Fruit fly (Drosophila melanogaster) whole organism, adult: ENCODE results near the gene CG18508.

ENCODE experiments used
- CG11617 ChIP-seq: fragments of 200-800 bp; sonication (Bioruptor generic); optimal IDR thresholded peaks from 2 replicates; lab custom pipeline; 2017; ENCODE audit warnings: mild to moderate bottlenecking, missing biosample characterization, missing genetic modification reagents, missing genetic modification characterization
- CG12768 ChIP-seq: fragments of 200-800 bp; sonication (Bioruptor generic); optimal IDR thresholded peaks from 2 replicates; lab custom pipeline; 2017; ENCODE audit warnings: missing biosample characterization, missing genetic modification characterization, mild to moderate bottlenecking, moderate library complexity, missing genetic modification reagents
- CG14711 ChIP-seq: fragments of 200-800 bp; sonication (Bioruptor generic); optimal IDR thresholded peaks from 2 replicates; lab custom pipeline; 2018; ENCODE audit warnings: missing biosample characterization, mild to moderate bottlenecking, missing genetic modification characterization, moderate library complexity
- CG1620 ChIP-seq: fragments of 200-800 bp; sonication (Bioruptor generic); optimal IDR thresholded peaks from 2 replicates; lab custom pipeline; 2016; ENCODE audit warnings: missing biosample characterization, missing genetic modification characterization
- CG33017 ChIP-seq: fragments of 200-800 bp; sonication (Bioruptor generic); optimal IDR thresholded peaks from 2 replicates; lab custom pipeline; 2018; ENCODE audit warnings: missing biosample characterization, mild to moderate bottlenecking, missing genetic modification characterization, moderate library complexity
- CG5204 ChIP-seq: fragments of 200-800 bp; sonication (Bioruptor generic); optimal IDR thresholded peaks from 2 replicates; lab custom pipeline; 2016; ENCODE audit warnings: missing biosample characterization, missing genetic modification characterization
- CG7045 ChIP-seq: fragments of 200-800 bp; sonication (Bioruptor generic); optimal IDR thresholded peaks from 2 replicates; lab custom pipeline; 2017; ENCODE audit warnings: missing biosample characterization, mild to moderate bottlenecking, missing genetic modification characterization
- CG7101 ChIP-seq: fragments of 200-800 bp; sonication (Bioruptor generic); optimal IDR thresholded peaks from 2 replicates; lab custom pipeline; 2018; ENCODE audit warnings: missing biosample characterization, mild to moderate bottlenecking, missing genetic modification characterization, moderate library complexity
- Crg-1 ChIP-seq: fragments of 200-800 bp; sonication (Bioruptor generic); optimal IDR thresholded peaks from 2 replicates; lab custom pipeline; 2016; ENCODE audit warnings: missing biosample characterization, missing genetic modification characterization
- Hr96 ChIP-seq: fragments of 200-800 bp; sonication (Bioruptor generic); optimal IDR thresholded peaks from 2 replicates; lab custom pipeline; 2016; ENCODE audit warnings: missing biosample characterization, missing genetic modification characterization
- Mnt ChIP-seq: fragments of 200-800 bp; sonication (Bioruptor generic); optimal IDR thresholded peaks from 2 replicates; lab custom pipeline; 2016; ENCODE audit warnings: missing biosample characterization, mild to moderate bottlenecking, missing genetic modification characterization
- bab1 ChIP-seq: fragments of 200-800 bp; sonication (Bioruptor generic); optimal IDR thresholded peaks from 3 replicates; lab custom pipeline; 2019; ENCODE audit warnings: missing biosample characterization, mild to moderate bottlenecking, missing genetic modification characterization, moderate library complexity
- cic ChIP-seq: fragments of 200-800 bp; sonication (Bioruptor generic); optimal IDR thresholded peaks from 2 replicates; lab custom pipeline; 2017; ENCODE audit warnings: missing biosample characterization, mild to moderate bottlenecking, missing genetic modification characterization, moderate library complexity
- cnc ChIP-seq, 2 experiments: fragments of >200 bp; optimal IDR thresholded peaks; 2 replicates each; lab custom pipeline; 2017
- kay ChIP-seq: fragments of 200-800 bp; sonication (Bioruptor generic); peaks from one replicate; lab custom pipeline; 2016; ENCODE audit warnings: missing biosample characterization, missing genetic modification characterization, borderline replicate concordance
- ovo ChIP-seq: fragments of 200-800 bp; sonication (Bioruptor generic); optimal IDR thresholded peaks from 2 replicates; lab custom pipeline; 2016; ENCODE audit warnings: missing biosample characterization, missing genetic modification characterization
- pad ChIP-seq: fragments of 200-800 bp; sonication (Bioruptor generic); optimal IDR thresholded peaks from 3 replicates; lab custom pipeline; 2017; ENCODE audit warnings: missing biosample characterization, missing genetic modification characterization, mild to moderate bottlenecking, moderate library complexity, missing genetic modification reagents
- tj ChIP-seq: fragments of 200-800 bp; sonication (Bioruptor generic); optimal IDR thresholded peaks from 3 replicates; lab custom pipeline; 2017; ENCODE audit warnings: missing biosample characterization, mild to moderate bottlenecking, missing genetic modification characterization, moderate library complexity

CG18508 gene

dm6 chrX:3187593-3187992, 14.7 kb upstream of the CG18508 start:
- no peak for TF ChIP-seq cic
- TF ChIP-seq tj (GFP tag; lab: Kevin White, UChicago), result peak; percentile 8
- no peak for TF ChIP-seq CG7045 (GFP tag; lab: Kevin White, UChicago)

- TF ChIP-seq cnc (optimal IDR thresholded peaks at IDR 0.05; lab: Kevin White, UChicago) (no peak), cic (peak; percentile 15), CG7101 (tag; lab: Kevin White, UChicago) (peak; percentile 5), Mnt (GFP tag; lab: Kevin White, UChicago) (no peak), CG33017 (tag; lab: Kevin White, UChicago) (no peak), CG12768 (GFP tag; lab: Kevin White, UChicago) (no peak), CG1620 (no peak), pad (GFP tag; lab: Kevin White, UChicago) (no peak)
Measured at dm6 chrX:3186550-3186949, 13.6 kb upstream of the CG18508 start.

- TF ChIP-seq pad (GFP tag; lab: Kevin White, UChicago), result peak; percentile 11
- no peak for TF ChIP-seq CG11617 (GFP tag; lab: Kevin White, UChicago)
- peak; percentile 93 for TF ChIP-seq ovo (GFP tag; lab: Kevin White, UChicago)
Measured at dm6 chrX:3176193-3176592, 3.3 kb upstream of the CG18508 start, which contains the start of gene dnc. TSS of gene dnc (plus strand) at chrX:3176440.

DNA sequence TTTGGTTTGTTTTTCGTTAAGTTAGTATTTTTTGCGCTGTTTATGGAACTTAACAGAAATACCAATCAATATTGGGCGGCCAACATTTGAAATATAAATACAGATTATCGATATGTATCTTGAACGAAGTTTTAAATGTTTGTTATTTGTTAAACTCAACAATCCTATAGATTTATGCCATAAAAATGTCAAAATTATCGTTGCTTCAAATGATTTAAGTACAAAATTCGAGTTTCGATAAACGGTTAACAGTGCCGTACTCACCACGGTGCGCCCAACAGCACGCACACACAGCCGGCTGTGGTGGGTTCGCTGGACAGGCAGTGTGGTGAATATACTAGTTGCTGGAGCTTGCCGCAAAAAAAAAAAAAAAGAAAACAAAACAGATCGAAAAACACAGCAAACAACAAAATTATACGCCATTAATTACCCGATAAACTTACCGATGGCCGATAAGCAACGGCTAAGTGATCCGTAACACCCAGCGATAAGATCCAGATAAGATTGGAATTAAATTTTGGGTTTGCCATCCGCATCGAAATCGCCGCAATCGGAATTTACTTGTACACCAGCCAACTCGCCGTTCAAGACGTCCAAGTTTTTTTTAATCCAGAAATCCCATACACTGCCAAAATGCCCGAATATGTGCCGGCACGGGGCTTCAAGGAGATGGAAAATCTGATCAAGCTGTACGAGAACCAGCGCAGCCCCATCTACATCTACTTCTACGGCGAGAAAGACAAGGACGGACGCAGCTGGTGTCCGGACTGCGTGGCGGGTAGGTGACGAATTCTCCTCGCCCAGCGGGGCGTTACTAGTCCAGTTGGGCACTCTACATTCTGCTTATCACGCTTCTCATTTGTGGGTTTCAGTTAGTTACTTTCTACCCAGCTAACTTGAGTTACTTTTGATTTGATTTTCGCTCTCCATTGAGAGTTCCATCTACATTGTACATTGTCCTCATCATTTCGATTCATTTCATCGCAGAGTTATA, 2.2 kb upstream of the CG18508 start, which contains the start of gene CG3939:
Gene CG3939, plus strand, starts transcription at position 138 of the 994 bp plus-strand sequence.
- no peak for TF ChIP-seq Mnt (GFP tag; lab: Kevin White, UChicago)
- no peak for TF ChIP-seq CG11617 (GFP tag; lab: Kevin White, UChicago)
- TF ChIP-seq ovo (GFP tag; lab: Kevin White, UChicago), result no peak
- TF ChIP-seq CG5204 (GFP tag; lab: Kevin White, UChicago), result no peak
- TF ChIP-seq CG33017 (tag; lab: Kevin White, UChicago), result no peak

- TF ChIP-seq CG14711 (no peak), tj (GFP tag; lab: Kevin White, UChicago) (peak; percentile 44)
Measured at dm6 chrX:3174374-3174773, 1.4 kb upstream of the CG18508 start, which contains the start of gene Fcp3C. TSS of gene Fcp3C (minus strand) at chrX:3174474.

dm6 chrX:3172217-3172616, 723 bp downstream of the CG18508 start:
- TF ChIP-seq CG11617 (GFP tag; lab: Kevin White, UChicago) (no peak), CG1620 (no peak), CG12768 (GFP tag; lab: Kevin White, UChicago) (no peak), bab1 (GFP tag; lab: Kevin White, UChicago) (no peak), CG14711 (no peak), cnc (optimal IDR thresholded peaks at IDR 0.05; lab: Kevin White, UChicago) (no peak), ovo (GFP tag; lab: Kevin White, UChicago) (no peak), CG7045 (GFP tag; lab: Kevin White, UChicago) (no peak)

dm6 chrX:3162405-3163256, 10.3 kb downstream of the CG18508 start:
- TF ChIP-seq CG5204 (GFP tag; lab: Kevin White, UChicago) (peak; percentile 19), Hr96 (peak; percentile 44), tj (GFP tag; lab: Kevin White, UChicago) (peak; percentile 51), Mnt (GFP tag; lab: Kevin White, UChicago) (peak; percentile 8), CG7101 (tag; lab: Kevin White, UChicago) (peak; percentile 64), kay (GFP tag; lab: Kevin White, UChicago) (no peak), Crg-1 (GFP tag; lab: Kevin White, UChicago) (peak; percentile 4), bab1 (GFP tag; lab: Kevin White, UChicago) (peak; percentile 89), CG12768 (GFP tag; lab: Kevin White, UChicago) (no peak), pad (GFP tag; lab: Kevin White, UChicago) (peak; percentile 85), CG7045 (GFP tag; lab: Kevin White, UChicago) (peak; percentile 5), CG11617 (GFP tag; lab: Kevin White, UChicago) (peak; percentile 47), CG14711 (peak; percentile 47), ovo (GFP tag; lab: Kevin White, UChicago) (no peak)
